Fruit fly (Drosophila melanogaster): ENCODE results near the gene CG9503.

Gene CG9503

dm6 chrX:14905499-14906044 lies 17.7 kb downstream of the CG9503 start, which contains the start of gene CG9512:
Gene CG9512 (minus strand): TSS chrX:14905549.
- no peak for TF ChIP-seq insv (optimal IDR thresholded peaks at IDR 0.05)
- no peak for TF ChIP-seq Myc (optimal IDR thresholded peaks at IDR 0.05)
- no peak for TF ChIP-seq h (optimal IDR thresholded peaks at IDR 0.05)
- no peak for TF ChIP-seq psq (optimal IDR thresholded peaks at IDR 0.05)

dm6 chrX:14897592-14897991 lies 25.7 kb downstream of the CG9503 start:
- no peak for TF ChIP-seq ttk (optimal IDR thresholded peaks at IDR 0.05)
- TF ChIP-seq h (optimal IDR thresholded peaks at IDR 0.05): no peak
- TF ChIP-seq psq (optimal IDR thresholded peaks at IDR 0.05): no peak
- no peak for TF ChIP-seq Sin3A (optimal IDR thresholded peaks at IDR 0.05)
- TF ChIP-seq Myc (optimal IDR thresholded peaks at IDR 0.05): no peak
- no peak for TF ChIP-seq insv (optimal IDR thresholded peaks at IDR 0.05)

- TF ChIP-seq h (optimal IDR thresholded peaks at IDR 0.05): no peak
Measured at dm6 chrX:14896791-14897190, 26.5 kb downstream of the CG9503 start, which contains the start of gene CG9514. Gene CG9514 (minus strand): TSS chrX:14896891.

dm6 chrX:14896310-14896709 lies 27.0 kb downstream of the CG9503 start:
- TF ChIP-seq psq (optimal IDR thresholded peaks at IDR 0.05) (no peak), insv (optimal IDR thresholded peaks at IDR 0.05) (no peak), Myc (optimal IDR thresholded peaks at IDR 0.05) (no peak), ttk (optimal IDR thresholded peaks at IDR 0.05) (no peak), h (optimal IDR thresholded peaks at IDR 0.05) (no peak), Sin3A (optimal IDR thresholded peaks at IDR 0.05) (no peak)

- TF ChIP-seq insv (optimal IDR thresholded peaks at IDR 0.05) (no peak), h (optimal IDR thresholded peaks at IDR 0.05) (no peak), psq (optimal IDR thresholded peaks at IDR 0.05) (no peak), ttk (optimal IDR thresholded peaks at IDR 0.05) (no peak), Sin3A (optimal IDR thresholded peaks at IDR 0.05) (no peak), Myc (optimal IDR thresholded peaks at IDR 0.05) (no peak)
Measured at dm6 chrX:14893872-14894271, 29.4 kb downstream of the CG9503 start.

dm6 chrX:14892303-14892702 lies 31.0 kb downstream of the CG9503 start:
- TF ChIP-seq Sin3A (optimal IDR thresholded peaks at IDR 0.05) (no peak), ttk (optimal IDR thresholded peaks at IDR 0.05) (no peak), insv (optimal IDR thresholded peaks at IDR 0.05) (no peak), h (optimal IDR thresholded peaks at IDR 0.05) (no peak), Myc (optimal IDR thresholded peaks at IDR 0.05) (no peak), psq (optimal IDR thresholded peaks at IDR 0.05) (no peak)

- no peak for TF ChIP-seq h (optimal IDR thresholded peaks at IDR 0.05)
- no peak for TF ChIP-seq psq (optimal IDR thresholded peaks at IDR 0.05)
- TF ChIP-seq insv (optimal IDR thresholded peaks at IDR 0.05): no peak
- TF ChIP-seq ttk (optimal IDR thresholded peaks at IDR 0.05): no peak
- TF ChIP-seq Sin3A (optimal IDR thresholded peaks at IDR 0.05): no peak
- no peak for TF ChIP-seq Myc (optimal IDR thresholded peaks at IDR 0.05)
Measured at dm6 chrX:14885554-14885953, 37.7 kb downstream of the CG9503 start.

dm6 chrX:14883993-14884392 lies 39.3 kb downstream of the CG9503 start:
- TF ChIP-seq ttk (optimal IDR thresholded peaks at IDR 0.05) (no peak), psq (optimal IDR thresholded peaks at IDR 0.05) (no peak), Sin3A (optimal IDR thresholded peaks at IDR 0.05) (no peak), insv (optimal IDR thresholded peaks at IDR 0.05) (no peak), Myc (optimal IDR thresholded peaks at IDR 0.05) (no peak), h (optimal IDR thresholded peaks at IDR 0.05) (no peak)

- TF ChIP-seq insv (optimal IDR thresholded peaks at IDR 0.05): no peak
- TF ChIP-seq Myc (optimal IDR thresholded peaks at IDR 0.05): no peak
- TF ChIP-seq Sin3A (optimal IDR thresholded peaks at IDR 0.05): no peak
- no peak for TF ChIP-seq psq (optimal IDR thresholded peaks at IDR 0.05)
- TF ChIP-seq h (optimal IDR thresholded peaks at IDR 0.05): no peak
- no peak for TF ChIP-seq ttk (optimal IDR thresholded peaks at IDR 0.05)
Measured at dm6 chrX:14882536-14883118, 40.7 kb downstream of the CG9503 start, which contains the start of the genes CG45064 and CG45065. Gene CG45064 (minus strand): TSS chrX:14882586. Gene CG45065 (minus strand): TSS chrX:14882586.

- TF ChIP-seq h (optimal IDR thresholded peaks at IDR 0.05) (no peak), insv (optimal IDR thresholded peaks at IDR 0.05) (no peak), psq (optimal IDR thresholded peaks at IDR 0.05) (no peak), Myc (optimal IDR thresholded peaks at IDR 0.05) (no peak), Sin3A (optimal IDR thresholded peaks at IDR 0.05) (no peak)
Measured at dm6 chrX:14878917-14879316, 44.4 kb downstream of the CG9503 start.

- TF ChIP-seq h (optimal IDR thresholded peaks at IDR 0.05) (no peak), insv (optimal IDR thresholded peaks at IDR 0.05) (no peak), Sin3A (optimal IDR thresholded peaks at IDR 0.05) (no peak), Myc (optimal IDR thresholded peaks at IDR 0.05) (no peak), ttk (optimal IDR thresholded peaks at IDR 0.05) (no peak), psq (optimal IDR thresholded peaks at IDR 0.05) (no peak)
Measured at dm6 chrX:14871028-14871427, 52.3 kb downstream of the CG9503 start, which contains the start of gene CG9518. Gene CG9518 (minus strand): TSS chrX:14871181.

Measured in Kc167 (cell line).